Worm (Caenorhabditis elegans) whole organism, mixed stage, embryonic: Measurements from ENCODE around the gene C16C10.9.

Experiments used
- blmp-1 ChIP-seq: fragments of 150-350 bp; optimal IDR thresholded peaks from 2 replicates; lab custom pipeline; 2014; ENCODE audit warnings: missing biosample characterization, missing genetic modification characterization
- ces-1 ChIP-seq: fragments of 150-350 bp; optimal IDR thresholded peaks from 2 replicates; lab custom pipeline; 2014; ENCODE audit warnings: missing biosample characterization, missing genetic modification reagents, missing genetic modification characterization
- elt-1 ChIP-seq: sonication (generic microtip); optimal IDR thresholded peaks from 2 replicates; lab custom pipeline; 2017; ENCODE audit warnings: missing genetic modification characterization, mild to moderate bottlenecking, missing compliant biosample characterization, antibody characterized with exemption, moderate library complexity, borderline replicate concordance; ENCODE audit not compliant: insufficient read depth
- flh-1 ChIP-seq: fragments of 200-800 bp; sonication (Bioruptor generic); optimal IDR thresholded peaks from 2 replicates; lab custom pipeline; 2018; ENCODE audit warnings: mild to moderate bottlenecking, missing genetic modification characterization, moderate library complexity, missing compliant biosample characterization
- lsy-2 ChIP-seq: fragments of 150-350 bp; optimal IDR thresholded peaks from 2 replicates; lab custom pipeline; 2014; ENCODE audit warnings: missing biosample characterization, missing genetic modification characterization
- mep-1 ChIP-seq: fragments of 150-350 bp; optimal IDR thresholded peaks from 2 replicates; lab custom pipeline; 2017; ENCODE audit warnings: missing biosample characterization, missing genetic modification reagents, missing genetic modification characterization, inconsistent platforms
- nhr-12 ChIP-seq: fragments of 150-350 bp; optimal IDR thresholded peaks from 2 replicates; lab custom pipeline; 2014; ENCODE audit warnings: missing biosample characterization, missing genetic modification characterization
- nhr-237 ChIP-seq: fragments of 150-350 bp; optimal IDR thresholded peaks from 2 replicates; lab custom pipeline; 2014; ENCODE audit warnings: missing biosample characterization, missing genetic modification characterization
- nhr-28 ChIP-seq: fragments of 150-350 bp; optimal IDR thresholded peaks from 2 replicates; lab custom pipeline; 2014; ENCODE audit warnings: missing biosample characterization, missing genetic modification characterization
- nhr-76 ChIP-seq: sonication (generic microtip); optimal IDR thresholded peaks from 2 replicates; lab custom pipeline; 2017; ENCODE audit warnings: missing biosample characterization, missing genetic modification characterization
- pha-4 ChIP-seq: fragments of 150-350 bp; optimal IDR thresholded peaks from 2 replicates; lab custom pipeline; 2018; ENCODE audit warnings: missing biosample characterization, missing genetic modification reagents, missing genetic modification characterization
- snpc-4 ChIP-seq: fragments of 150-350 bp; optimal IDR thresholded peaks from 2 replicates; lab custom pipeline; 2014; ENCODE audit warnings: missing biosample characterization, missing genetic modification characterization
- unc-120 ChIP-seq: sonication (generic microtip); optimal IDR thresholded peaks from 2 replicates; lab custom pipeline; 2017; ENCODE audit warnings: missing genetic modification characterization, missing compliant biosample characterization; ENCODE audit not compliant: poor library complexity, severe bottlenecking
- unc-39 ChIP-seq: fragments of 150-350 bp; optimal IDR thresholded peaks from 2 replicates; lab custom pipeline; 2014; ENCODE audit warnings: missing biosample characterization, missing genetic modification characterization

DNA sequence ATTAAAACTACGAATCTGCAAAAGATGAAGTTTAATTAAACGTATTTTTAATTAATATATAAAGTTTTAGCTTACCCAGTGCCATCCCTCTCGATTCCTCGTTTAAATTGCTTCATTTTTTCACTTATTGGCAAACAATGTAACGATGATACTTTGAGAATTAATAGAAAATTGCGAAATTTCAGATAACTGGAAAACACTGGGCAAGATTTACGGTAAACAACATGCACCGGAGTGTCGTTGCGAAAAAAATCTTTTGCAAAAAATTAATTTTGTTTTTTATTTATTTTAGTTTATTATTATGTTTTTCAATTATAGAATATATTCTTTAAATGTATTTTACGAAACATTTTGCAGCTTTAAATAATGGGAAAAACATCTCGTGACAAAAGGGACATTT, 46.9 kb upstream of the C16C10.9 start, which contains the start of the genes pelo-1 and R74.7:
- TF ChIP-seq unc-39 (tag; lab: Kevin White, UChicago) (no peak), elt-1 (tag; lab: Kevin White, UChicago) (no peak), nhr-237 (tag; lab: Kevin White, UChicago) (no peak), snpc-4 (tag; lab: Kevin White, UChicago) (no peak), flh-1 (no peak), nhr-12 (tag; lab: Kevin White, UChicago) (no peak), unc-120 (tag; lab: Kevin White, UChicago) (no peak), pha-4 (tag; lab: Kevin White, UChicago) (no peak), nhr-28 (tag; lab: Kevin White, UChicago) (no peak), lsy-2 (no peak), blmp-1 (no peak), mep-1 (tag; lab: Kevin White, UChicago) (no peak), nhr-76 (tag; lab: Kevin White, UChicago) (no peak), ces-1 (peak; percentile 14)
